Worm (Caenorhabditis elegans): ENCODE data around the gene T11F8.5.

- no peak for TF ChIP-seq zag-1 (tag; optimal IDR thresholded peaks at IDR 0.05)
- no peak for TF ChIP-seq ceh-82 (tag; optimal IDR thresholded peaks at IDR 0.05)
- TF ChIP-seq nhr-76 (tag; optimal IDR thresholded peaks at IDR 0.05), result no peak
- no peak for TF ChIP-seq nhr-28 (tag; optimal IDR thresholded peaks at IDR 0.05)
- TF ChIP-seq nhr-12 (tag; optimal IDR thresholded peaks at IDR 0.05), result no peak
- TF ChIP-seq fkh-10 (GFP tag; optimal IDR thresholded peaks at IDR 0.05), result no peak
- no peak for TF ChIP-seq fos-1 (tag; optimal IDR thresholded peaks at IDR 0.05)
These were observed 9.4 kb downstream of the T11F8.5 start for ce11 chrIV:5492196-5492595.

Data from whole organism, L3 larva.